Fruit fly (Drosophila melanogaster): ENCODE results near the gene orb.

The orb gene

dm6 chr3R:23257986-23258427 lies 22.6 kb downstream of the orb start, which contains the start of the genes wda and Pex11c:
Gene wda, minus strand, starts transcription at chr3R:23258087.
Gene Pex11c, plus strand, starts transcription at chr3R:23258365.
- TF ChIP-seq CG8478 (optimal IDR thresholded peaks at IDR 0.05) = no peak
- no peak for TF ChIP-seq CTCF (optimal IDR thresholded peaks at IDR 0.05)

dm6 chr3R:23251256-23251655 lies 29.4 kb downstream of the orb start, which contains the start of the genes Rad60 and EloA:
Gene Rad60, minus strand, starts transcription at chr3R:23251477.
Gene EloA, plus strand, starts transcription at chr3R:23251563.
- no peak for TF ChIP-seq CG8478 (optimal IDR thresholded peaks at IDR 0.05)
- no peak for TF ChIP-seq CTCF (optimal IDR thresholded peaks at IDR 0.05)

- TF ChIP-seq CTCF (optimal IDR thresholded peaks at IDR 0.05) (no peak), CG8478 (optimal IDR thresholded peaks at IDR 0.05) (no peak)
These were observed 31.6 kb downstream of the orb start, which contains the start of gene CG4467 for dm6 chr3R:23248853-23249573. Gene CG4467, minus strand, starts transcription at chr3R:23248903.

dm6 chr3R:23239934-23240632 lies 40.6 kb downstream of the orb start:
- no peak for TF ChIP-seq CG8478 (optimal IDR thresholded peaks at IDR 0.05)
- TF ChIP-seq CTCF (optimal IDR thresholded peaks at IDR 0.05) = no peak

dm6 chr3R:23239051-23239450 lies 41.6 kb downstream of the orb start:
- TF ChIP-seq CTCF (optimal IDR thresholded peaks at IDR 0.05) (no peak), CG8478 (optimal IDR thresholded peaks at IDR 0.05) (no peak)

- TF ChIP-seq CTCF (optimal IDR thresholded peaks at IDR 0.05) (no peak), CG8478 (optimal IDR thresholded peaks at IDR 0.05) (no peak)
These were observed 51.9 kb downstream of the orb start for dm6 chr3R:23228605-23229264.

- TF ChIP-seq CG8478 (optimal IDR thresholded peaks at IDR 0.05) (no peak), CTCF (optimal IDR thresholded peaks at IDR 0.05) (no peak)
These were observed 54.1 kb downstream of the orb start, which contains the start of gene cnc for dm6 chr3R:23226521-23227039. Gene cnc, minus strand, starts transcription at chr3R:23226711.

dm6 chr3R:23225266-23225665 lies 55.4 kb downstream of the orb start:
- TF ChIP-seq CG8478 (optimal IDR thresholded peaks at IDR 0.05) = no peak
- no peak for TF ChIP-seq CTCF (optimal IDR thresholded peaks at IDR 0.05)

- no peak for TF ChIP-seq CG8478 (optimal IDR thresholded peaks at IDR 0.05)
- no peak for TF ChIP-seq CTCF (optimal IDR thresholded peaks at IDR 0.05)
These were observed 57.4 kb downstream of the orb start for dm6 chr3R:23223151-23223810.

dm6 chr3R:23221680-23222148 lies 58.9 kb downstream of the orb start:
- TF ChIP-seq CTCF (optimal IDR thresholded peaks at IDR 0.05) (no peak), CG8478 (optimal IDR thresholded peaks at IDR 0.05) (no peak)

dm6 chr3R:23221003-23221679 lies 59.5 kb downstream of the orb start:
- no peak for TF ChIP-seq CG8478 (optimal IDR thresholded peaks at IDR 0.05)
- TF ChIP-seq CTCF (optimal IDR thresholded peaks at IDR 0.05) = no peak

- no peak for TF ChIP-seq CTCF (optimal IDR thresholded peaks at IDR 0.05)
- TF ChIP-seq CG8478 (optimal IDR thresholded peaks at IDR 0.05) = no peak
These were observed 60.2 kb downstream of the orb start for dm6 chr3R:23220239-23221002.

- TF ChIP-seq CG8478 (optimal IDR thresholded peaks at IDR 0.05) (no peak), CTCF (optimal IDR thresholded peaks at IDR 0.05) (no peak)
These were observed 63.4 kb downstream of the orb start for dm6 chr3R:23217142-23217771.
